Fruit fly (Drosophila melanogaster) whole organism: ENCODE data around the gene Fum1.

ENCODE experiments used
- CG8478 ChIP-seq: fragments of >200 bp; optimal IDR thresholded peaks from 2 replicates; lab custom pipeline; 2018; ENCODE audit warnings: inconsistent platforms
- Dll ChIP-seq: fragments of >200 bp; optimal IDR thresholded peaks from 2 replicates; lab custom pipeline; 2017
- EcR ChIP-seq, 2 experiments: fragments of >200 bp; optimal IDR thresholded peaks; 2 replicates each; lab custom pipeline; 2017; ENCODE audit warnings: missing biosample characterization in 2 of 2, missing genetic modification characterization in 2 of 2, missing genetic modification reagents in 2 of 2
- pan ChIP-seq: fragments of >200 bp; optimal IDR thresholded peaks from 2 replicates; lab custom pipeline; 2017
- psq ChIP-seq: fragments of >200 bp; optimal IDR thresholded peaks from 2 replicates; lab custom pipeline; 2017

DNA sequence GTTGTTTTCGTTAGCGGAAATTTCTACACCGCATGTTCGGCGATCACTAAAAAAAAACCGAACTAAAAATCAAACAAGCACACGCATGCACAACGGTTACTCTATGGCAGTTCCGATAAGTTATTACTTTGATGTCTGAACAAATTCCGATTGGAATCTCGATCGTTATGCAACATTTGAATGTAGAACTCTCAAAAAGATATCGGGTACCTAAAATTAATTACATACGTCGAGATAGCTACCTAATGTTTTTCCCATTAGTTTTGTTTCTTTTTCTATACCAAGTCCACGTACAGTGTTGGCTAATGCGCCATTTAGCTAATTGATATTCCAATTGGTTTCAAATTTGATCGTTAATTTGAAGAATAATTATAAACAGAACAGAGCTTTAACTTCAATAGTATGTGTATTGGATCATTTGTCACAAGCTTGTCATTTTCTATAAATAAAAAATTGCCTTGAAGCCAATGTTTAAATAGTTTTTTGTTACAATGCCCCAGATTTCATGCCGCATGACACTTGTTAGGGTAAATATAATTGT, 22.8 kb downstream of the Fum1 start:
- TF ChIP-seq CG8478 (lab: Kevin White, UChicago) (no peak), EcR (GFP tag; optimal IDR thresholded peaks at IDR 0.05; lab: Kevin White, UChicago) (no peak), Dll (lab: Kevin White, UChicago) (no peak), psq (no peak), pan (lab: Kevin White, UChicago) (no peak)
